Worm (Caenorhabditis elegans): ENCODE results near the gene T25B6.6.

The T25B6.6 gene

DNA sequence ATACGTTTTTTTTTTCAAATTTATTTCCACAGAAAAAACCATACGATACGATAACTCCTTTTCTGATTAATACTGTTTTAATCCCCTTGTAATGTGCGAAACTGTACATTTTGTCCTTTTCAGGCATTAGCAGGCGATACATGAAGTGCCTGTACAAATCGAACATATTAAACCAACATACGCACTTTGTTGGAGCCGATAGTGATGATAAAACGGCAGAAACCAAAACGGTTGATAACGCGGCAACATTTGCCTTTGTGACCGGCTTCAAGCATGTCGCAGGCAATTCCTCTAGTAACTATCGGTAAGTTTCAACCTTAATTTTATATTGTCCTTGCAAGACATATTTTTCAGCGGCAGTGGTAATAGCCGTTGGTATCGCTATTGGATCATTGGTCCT lies 11.6 kb upstream of the T25B6.6 start, which contains the start of gene nep-22:
TSS of gene nep-22 (plus strand) at position 245 of the 400 bp plus-strand sequence.
- TF ChIP-seq pha-4 (tag; optimal IDR thresholded peaks at IDR 0.05): no peak
- peak; percentile 18 for TF ChIP-seq elt-2 (tag; optimal IDR thresholded peaks at IDR 0.05)
- no peak for TF ChIP-seq ceh-24 (tag; optimal IDR thresholded peaks at IDR 0.05)

DNA sequence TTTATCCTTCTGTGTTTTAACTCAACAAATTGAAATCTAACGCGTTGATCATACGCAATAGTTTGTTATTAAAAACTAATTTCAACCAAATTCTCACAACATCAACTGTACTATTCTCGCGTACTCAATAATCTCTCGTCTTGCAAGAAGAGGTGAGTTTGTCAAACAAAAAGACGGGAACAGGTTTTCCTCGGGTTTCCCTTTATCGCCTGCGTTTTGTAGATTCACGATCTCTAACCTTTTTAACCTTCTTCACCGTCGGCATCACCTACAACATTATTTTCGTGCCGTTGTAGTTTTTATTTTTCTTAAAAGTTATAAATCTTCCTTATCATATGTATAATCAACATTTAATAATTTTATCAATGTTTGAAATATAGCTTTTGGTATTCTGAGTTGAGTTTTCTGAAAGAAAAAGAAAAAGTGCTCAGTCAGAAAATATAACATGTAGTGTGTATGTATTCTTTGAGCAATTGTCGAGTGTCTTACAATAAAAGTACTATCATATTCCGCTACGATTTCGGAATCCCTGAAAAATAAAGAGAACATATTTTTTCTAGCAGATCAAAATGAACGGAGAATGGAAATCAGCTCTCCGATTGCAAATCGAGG lies 6.3 kb upstream of the T25B6.6 start, which contains the start of gene snf-12:
TSS of gene snf-12 (plus strand) at position 562 of the 612 bp plus-strand sequence.
- no peak for TF ChIP-seq unc-55 (GFP tag; optimal IDR thresholded peaks at IDR 0.05)
- TF ChIP-seq sox-4 (tag; optimal IDR thresholded peaks at IDR 0.05): no peak
- TF ChIP-seq mec-3 (tag; optimal IDR thresholded peaks at IDR 0.05; ENCODE audit: borderline replicate concordance): no peak
- no peak for TF ChIP-seq fkh-6 (tag; optimal IDR thresholded peaks at IDR 0.05)
- TF ChIP-seq dve-1 (tag; optimal IDR thresholded peaks at IDR 0.05): no peak
- TF ChIP-seq rnt-1 (tag; optimal IDR thresholded peaks at IDR 0.05): no peak
- no peak for TF ChIP-seq che-1 (tag; optimal IDR thresholded peaks at IDR 0.05)
- no peak for TF ChIP-seq ceh-6 (GFP tag; optimal IDR thresholded peaks at IDR 0.05)
- TF ChIP-seq Y22D7AL.16 (tag; optimal IDR thresholded peaks at IDR 0.05): no peak
- TF ChIP-seq pag-3 (tag; optimal IDR thresholded peaks at IDR 0.05; ENCODE audit: borderline replicate concordance): no peak

DNA sequence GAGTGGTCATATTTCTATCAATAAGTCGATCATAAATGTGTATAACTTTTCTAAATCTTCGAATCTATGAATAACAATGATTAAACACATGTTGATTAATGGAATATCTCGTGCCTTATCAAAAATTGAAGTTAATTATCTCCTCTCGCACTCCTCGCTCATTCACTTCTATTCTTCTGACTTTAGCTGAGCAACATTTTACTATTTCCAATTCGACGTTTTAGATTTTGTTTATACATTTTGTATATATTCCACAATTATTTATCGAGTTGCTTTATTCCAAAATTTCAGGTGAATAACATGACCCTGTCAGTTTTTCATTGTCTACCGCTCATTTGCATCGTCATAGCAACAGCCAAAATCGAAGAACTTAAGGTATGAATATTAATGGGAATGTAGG lies 4.6 kb upstream of the T25B6.6 start, which contains the start of gene T25B6.3:
TSS of gene T25B6.3 (plus strand) at position 301 of the 400 bp plus-strand sequence.
- TF ChIP-seq elt-2 (tag; optimal IDR thresholded peaks at IDR 0.05): no peak
- no peak for TF ChIP-seq ceh-6 (GFP tag; optimal IDR thresholded peaks at IDR 0.05)
- no peak for TF ChIP-seq ceh-48 (tag; optimal IDR thresholded peaks at IDR 0.05)
- no peak for TF ChIP-seq tbx-7 (tag; optimal IDR thresholded peaks at IDR 0.05)
- TF ChIP-seq unc-86 (tag; optimal IDR thresholded peaks at IDR 0.05): no peak
- no peak for TF ChIP-seq fax-1 (tag; optimal IDR thresholded peaks at IDR 0.05)
- no peak for TF ChIP-seq unc-42 (tag; optimal IDR thresholded peaks at IDR 0.05)
- TF ChIP-seq hlh-30 (tag; optimal IDR thresholded peaks at IDR 0.05; ENCODE audit: insufficient read depth): no peak
- no peak for TF ChIP-seq che-1 (tag; optimal IDR thresholded peaks at IDR 0.05)
- no peak for TF ChIP-seq ceh-24 (tag; optimal IDR thresholded peaks at IDR 0.05)
- no peak for TF ChIP-seq npax-4 (tag; optimal IDR thresholded peaks at IDR 0.05)

DNA sequence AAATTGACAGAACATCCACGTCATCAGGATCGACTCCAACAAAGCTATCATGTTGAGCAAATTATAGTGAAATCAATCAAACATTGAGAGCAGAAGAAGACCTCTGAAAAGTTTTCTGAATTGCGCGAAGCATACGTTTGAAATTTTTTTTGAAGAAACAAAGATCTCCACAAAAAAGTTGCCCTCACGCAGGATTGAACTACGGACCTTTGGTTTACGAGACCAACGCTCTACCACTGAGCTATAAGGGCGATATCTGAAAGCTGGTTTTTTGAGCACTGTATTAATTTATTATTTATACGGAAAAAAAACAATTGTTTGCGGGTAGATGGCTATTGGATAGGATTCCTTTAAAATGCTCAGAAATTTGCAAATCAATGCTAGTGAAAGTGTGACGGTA lies 2.8 kb upstream of the T25B6.6 start:
- TF ChIP-seq fkh-10 (GFP tag; optimal IDR thresholded peaks at IDR 0.05): no peak
- TF ChIP-seq eyg-1 (tag; optimal IDR thresholded peaks at IDR 0.05): no peak
- no peak for TF ChIP-seq madf-2 (tag; optimal IDR thresholded peaks at IDR 0.05)

DNA sequence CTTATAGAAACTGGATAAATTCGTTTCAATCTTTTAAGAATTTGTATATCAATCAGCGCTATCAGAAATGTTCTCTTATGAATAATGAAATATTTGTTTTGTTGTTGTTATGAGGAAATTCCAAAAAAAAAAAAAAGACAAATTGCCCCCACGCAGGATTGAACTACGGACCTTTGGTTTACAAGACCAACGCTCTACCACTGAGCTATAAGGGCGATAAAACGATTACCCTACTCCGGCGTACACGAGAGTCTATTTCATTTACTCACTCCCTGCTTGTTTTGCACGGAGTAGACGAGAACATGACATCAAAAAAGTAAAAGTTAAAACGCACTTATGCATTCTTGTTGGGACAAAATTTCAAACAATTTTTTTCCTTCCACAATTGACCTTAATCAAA lies 1.6 kb upstream of the T25B6.6 start:
- TF ChIP-seq unc-86 (tag; optimal IDR thresholded peaks at IDR 0.05) (peak; percentile 10), ztf-16 (tag; optimal IDR thresholded peaks at IDR 0.05) (peak; percentile 2), ceh-22 (tag; optimal IDR thresholded peaks at IDR 0.05) (no peak), ttx-3 (tag; optimal IDR thresholded peaks at IDR 0.05) (peak; percentile 34), unc-3 (GFP tag; conservative IDR thresholded peaks at IDR 0.05) (peak; percentile 41; the same call in 1 of the 2 replicates), unc-3 (tag; optimal IDR thresholded peaks at IDR 0.05) (no peak), sox-4 (tag; optimal IDR thresholded peaks at IDR 0.05) (no peak), elt-2 (tag; optimal IDR thresholded peaks at IDR 0.05) (peak; percentile 33), che-1 (tag; optimal IDR thresholded peaks at IDR 0.05) (peak; percentile 31)

DNA sequence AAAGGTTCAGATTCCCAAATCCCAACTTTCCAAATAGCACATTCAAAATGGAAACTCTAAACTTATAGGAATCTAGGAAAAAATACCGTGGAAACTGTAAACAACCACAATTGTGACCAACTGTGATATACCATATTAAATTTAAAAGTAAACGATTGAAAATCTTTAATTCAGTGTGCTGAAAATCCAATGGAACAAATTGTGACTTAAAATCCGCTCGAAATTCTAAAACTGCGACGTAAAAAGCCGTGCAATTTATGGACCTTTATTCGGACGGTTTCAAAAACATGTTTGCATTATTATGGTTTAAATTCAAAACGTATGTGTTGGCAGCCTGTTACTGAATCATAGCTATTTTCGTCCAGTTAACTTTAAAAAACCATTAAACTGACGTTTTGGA lies 1.1 kb upstream of the T25B6.6 start:
- no peak for TF ChIP-seq pat-9 (tag; optimal IDR thresholded peaks at IDR 0.05)
- TF ChIP-seq C38D4.7 (GFP tag; optimal IDR thresholded peaks at IDR 0.05): no peak
- no peak for TF ChIP-seq ref-2 (tag; optimal IDR thresholded peaks at IDR 0.05)

Measured in whole organism, late embryonic.